Worm (Caenorhabditis elegans) whole organism, L3 larva: ENCODE data around the gene C43D7.8.

Experiments
- R02D3.7 ChIP-seq: fragments of 150-350 bp; optimal IDR thresholded peaks from 2 replicates; lab custom pipeline; 2014; ENCODE audit warnings: missing biosample characterization, missing genetic modification characterization
- ZK546.5 ChIP-seq: sonication (generic microtip); optimal IDR thresholded peaks from 2 replicates; lab custom pipeline; 2017; ENCODE audit warnings: missing biosample characterization, missing genetic modification characterization
- ceh-16 ChIP-seq: sonication (generic microtip); optimal IDR thresholded peaks from 2 replicates; lab custom pipeline; 2017; ENCODE audit warnings: missing biosample characterization, missing genetic modification characterization
- ceh-28 ChIP-seq: fragments of 150-350 bp; optimal IDR thresholded peaks from 2 replicates; lab custom pipeline; 2014; ENCODE audit warnings: missing biosample characterization, missing genetic modification reagents, missing genetic modification characterization
- ceh-82 ChIP-seq: fragments of 150-350 bp; optimal IDR thresholded peaks from 2 replicates; lab custom pipeline; 2014; ENCODE audit warnings: missing biosample characterization, missing genetic modification characterization
- ceh-9 ChIP-seq: sonication (generic microtip); optimal IDR thresholded peaks from 2 replicates; lab custom pipeline; 2018; ENCODE audit warnings: missing biosample characterization, missing genetic modification characterization
- egl-27 ChIP-seq: sonication (generic microtip); optimal IDR thresholded peaks from 4 replicates; lab custom pipeline; 2017; ENCODE audit warnings: missing biosample characterization, missing genetic modification reagents, missing genetic modification characterization
- egl-5 ChIP-seq: fragments of 150-350 bp; optimal IDR thresholded peaks from 2 replicates; lab custom pipeline; 2017; ENCODE audit warnings: missing biosample characterization, missing genetic modification reagents, missing genetic modification characterization, inconsistent platforms
- elt-2 ChIP-seq: sonication (generic microtip); optimal IDR thresholded peaks from 2 replicates; lab custom pipeline; 2016; ENCODE audit warnings: missing genetic modification reagents, mild to moderate bottlenecking, missing genetic modification characterization, missing compliant biosample characterization
- elt-3 ChIP-seq, 3 experiments: fragments of 150-350 bp in 1 of 3; sonication (generic microtip) in 2 of 3; optimal IDR thresholded peaks; 2 replicates in 2 of 3; 4 replicates in 1 of 3; lab custom pipeline; 2014 to 2017; ENCODE audit warnings: missing biosample characterization in 3 of 3, missing genetic modification characterization in 3 of 3
- fkh-10 ChIP-seq: sonication (generic microtip); optimal IDR thresholded peaks from 2 replicates; lab custom pipeline; 2017; ENCODE audit warnings: missing biosample characterization, missing genetic modification reagents, missing genetic modification characterization
- fkh-2 ChIP-seq: fragments of 150-350 bp; optimal IDR thresholded peaks from 2 replicates; lab custom pipeline; 2014; ENCODE audit warnings: missing biosample characterization, missing genetic modification reagents, missing genetic modification characterization
- fos-1 ChIP-seq: fragments of 150-350 bp; optimal IDR thresholded peaks from 2 replicates; lab custom pipeline; 2014; ENCODE audit warnings: missing biosample characterization, missing genetic modification characterization
- hmg-11 ChIP-seq: sonication (generic microtip); optimal IDR thresholded peaks from 2 replicates; lab custom pipeline; 2016; ENCODE audit warnings: missing genetic modification characterization, missing compliant biosample characterization
- jun-1 ChIP-seq: fragments of 150-350 bp; optimal IDR thresholded peaks from 2 replicates; lab custom pipeline; 2014; ENCODE audit warnings: missing biosample characterization, missing genetic modification reagents, missing genetic modification characterization
- lin-15B ChIP-seq: fragments of 150-350 bp; optimal IDR thresholded peaks from 2 replicates; lab custom pipeline; 2014; ENCODE audit warnings: missing biosample characterization, missing genetic modification characterization
- lin-39 ChIP-seq: fragments of 150-350 bp; optimal IDR thresholded peaks from 2 replicates; lab custom pipeline; 2018; ENCODE audit warnings: missing biosample characterization, missing genetic modification reagents, missing genetic modification characterization
- lsy-12 ChIP-seq: sonication (generic microtip); optimal IDR thresholded peaks from 2 replicates; lab custom pipeline; 2016; ENCODE audit warnings: mild to moderate bottlenecking, missing genetic modification characterization, missing compliant biosample characterization
- mml-1 ChIP-seq: fragments of 150-350 bp; sonication (generic microtip); optimal IDR thresholded peaks from 3 replicates; lab custom pipeline; 2014; ENCODE audit warnings: missing biosample characterization, missing genetic modification characterization
- nfya-1 ChIP-seq: sonication (generic microtip); optimal IDR thresholded peaks from 2 replicates; lab custom pipeline; 2017; ENCODE audit warnings: missing genetic modification characterization, mild to moderate bottlenecking, missing compliant biosample characterization, antibody characterized with exemption, moderate library complexity; ENCODE audit not compliant: insufficient read depth
- nhr-11 ChIP-seq: fragments of 150-350 bp; optimal IDR thresholded peaks from 2 replicates; lab custom pipeline; 2014; ENCODE audit warnings: missing biosample characterization, missing genetic modification characterization
- nhr-23 ChIP-seq: fragments of 150-350 bp; optimal IDR thresholded peaks from 2 replicates; lab custom pipeline; 2014; ENCODE audit warnings: missing biosample characterization, missing genetic modification reagents, missing genetic modification characterization
- nhr-25 ChIP-seq: sonication (generic microtip); optimal IDR thresholded peaks from 2 replicates; lab custom pipeline; 2017; ENCODE audit warnings: missing biosample characterization, missing genetic modification characterization
- nhr-43 ChIP-seq: sonication (generic microtip); optimal IDR thresholded peaks from 2 replicates; lab custom pipeline; 2016; ENCODE audit warnings: mild to moderate bottlenecking, missing genetic modification characterization, missing compliant biosample characterization; ENCODE audit not compliant: poor library complexity, severe bottlenecking
- nhr-76 ChIP-seq: fragments of 150-350 bp; sonication (generic microtip); optimal IDR thresholded peaks from 5 replicates; lab custom pipeline; 2014; ENCODE audit warnings: missing biosample characterization, missing genetic modification characterization
- pha-4 ChIP-seq: fragments of 150-350 bp; optimal IDR thresholded peaks from 2 replicates; lab custom pipeline; 2014; ENCODE audit warnings: missing biosample characterization, missing genetic modification reagents, missing genetic modification characterization
- pqm-1 ChIP-seq: fragments of 150-350 bp; optimal IDR thresholded peaks from 2 replicates; lab custom pipeline; 2017; ENCODE audit warnings: missing biosample characterization, missing genetic modification characterization, inconsistent platforms
- sea-2 ChIP-seq: fragments of 150-350 bp; sonication (generic microtip); optimal IDR thresholded peaks from 4 replicates; lab custom pipeline; 2014; ENCODE audit warnings: missing biosample characterization, missing genetic modification reagents, missing genetic modification characterization
- skn-1 ChIP-seq: fragments of 150-350 bp; optimal IDR thresholded peaks from 2 replicates; lab custom pipeline; 2014; ENCODE audit warnings: missing biosample characterization, missing genetic modification characterization
- snpc-4 ChIP-seq: fragments of 150-350 bp; optimal IDR thresholded peaks from 2 replicates; lab custom pipeline; 2014; ENCODE audit warnings: missing biosample characterization, missing genetic modification characterization
- tbx-2 ChIP-seq: sonication (generic microtip); optimal IDR thresholded peaks from 2 replicates; lab custom pipeline; 2016; ENCODE audit warnings: mild to moderate bottlenecking, missing genetic modification characterization, missing compliant biosample characterization
- unc-39 ChIP-seq: sonication (generic microtip); optimal IDR thresholded peaks from 4 replicates; lab custom pipeline; 2017; ENCODE audit warnings: missing biosample characterization, missing genetic modification characterization
- zag-1 ChIP-seq: fragments of 150-350 bp; optimal IDR thresholded peaks from 2 replicates; lab custom pipeline; 2014; ENCODE audit warnings: missing biosample characterization, missing genetic modification characterization
- ztf-11 ChIP-seq: fragments of 150-350 bp; optimal IDR thresholded peaks from 2 replicates; lab custom pipeline; 2014; ENCODE audit warnings: missing biosample characterization, missing genetic modification characterization
- ztf-4 ChIP-seq: fragments of 150-350 bp; optimal IDR thresholded peaks from 2 replicates; lab custom pipeline; 2014; ENCODE audit warnings: missing biosample characterization, missing genetic modification characterization

C43D7.8 gene

ce11 chrV:19293025-19293424 is 18.3 kb downstream of the C43D7.8 start, which contains the start of gene F55C9.5:
TSS of gene F55C9.5 (minus strand) at chrV:19293125.
- TF ChIP-seq nhr-25 (tag; lab: Kevin White, UChicago) (no peak), fos-1 (no peak), snpc-4 (tag; lab: Kevin White, UChicago) (no peak), ceh-9 (no peak), egl-27 (tag; lab: Kevin White, UChicago) (no peak), sea-2 (GFP tag; lab: Kevin White, UChicago) (no peak), mml-1 (no peak), tbx-2 (no peak), hmg-11 (no peak)

ce11 chrV:19288073-19288805 is 23.1 kb downstream of the C43D7.8 start, which contains the start of the genes F55C9.3 and fbxb-57:
TSS of gene F55C9.3 (minus strand) at chrV:19288173.
TSS of gene fbxb-57 (plus strand) at chrV:19288755.
- no peak for TF ChIP-seq fos-1
- no peak for TF ChIP-seq ceh-82
- no peak for TF ChIP-seq R02D3.7 (tag; lab: Kevin White, UChicago)
- TF ChIP-seq sea-2 (GFP tag; lab: Kevin White, UChicago), result no peak

- TF ChIP-seq nhr-43 (tag; lab: Kevin White, UChicago) (no peak), ceh-16 (tag; lab: Kevin White, UChicago) (no peak), elt-2 (tag; lab: Kevin White, UChicago) (no peak), ztf-4 (tag; lab: Kevin White, UChicago) (no peak), fkh-2 (tag; lab: Kevin White, UChicago) (no peak), nhr-11 (tag; lab: Kevin White, UChicago) (no peak), jun-1 (tag; lab: Kevin White, UChicago) (no peak), ceh-28 (tag; lab: Kevin White, UChicago) (no peak), nhr-76 (tag; lab: Kevin White, UChicago) (no peak), zag-1 (tag; lab: Kevin White, UChicago) (no peak), tbx-2 (no peak), ztf-11 (tag; lab: Kevin White, UChicago) (no peak), ceh-9 (no peak), hmg-11 (no peak), sea-2 (GFP tag; lab: Kevin White, UChicago) (no peak), fkh-10 (no peak), lin-39 (no peak), pha-4 (tag; lab: Kevin White, UChicago) (no peak), pqm-1 (tag; lab: Kevin White, UChicago) (no peak)
These were observed 25.4 kb downstream of the C43D7.8 start for ce11 chrV:19285921-19286320.

ce11 chrV:19282314-19282713 is 29.0 kb downstream of the C43D7.8 start, which contains the start of gene fbxb-117:
TSS of gene fbxb-117 (plus strand) at chrV:19282614.
- TF ChIP-seq nhr-11 (tag; lab: Kevin White, UChicago), result no peak
- TF ChIP-seq egl-5 (tag; lab: Kevin White, UChicago), result no peak
- no peak for TF ChIP-seq unc-39 (tag; lab: Kevin White, UChicago)
- no peak for TF ChIP-seq fkh-2 (tag; lab: Kevin White, UChicago)
- no peak for TF ChIP-seq fkh-10
- no peak for TF ChIP-seq hmg-11
- TF ChIP-seq ceh-9, result no peak
- TF ChIP-seq nhr-23, result no peak
- no peak for TF ChIP-seq lsy-12

ce11 chrV:19279888-19280287 is 31.4 kb downstream of the C43D7.8 start, which contains the start of gene F21D9.8:
TSS of gene F21D9.8 (minus strand) at chrV:19279988.
- no peak for TF ChIP-seq lin-15B (tag; lab: Kevin White, UChicago)

ce11 chrV:19278488-19278887 is 32.8 kb downstream of the C43D7.8 start:
- TF ChIP-seq nhr-23 (no peak), nfya-1 (tag; lab: Kevin White, UChicago) (no peak), skn-1 (tag; lab: Kevin White, UChicago) (no peak), lin-39 (no peak), ZK546.5 (tag; lab: Kevin White, UChicago) (no peak), elt-3 (tag; optimal IDR thresholded peaks at IDR 0.05; lab: Kevin White, UChicago) (no peak), pha-4 (tag; lab: Kevin White, UChicago) (no peak), egl-27 (tag; lab: Kevin White, UChicago) (no peak), nhr-11 (tag; lab: Kevin White, UChicago) (no peak), hmg-11 (no peak)
- TF ChIP-seq, all 47 proteins: peak for 0
